Fruit fly (Drosophila melanogaster): ENCODE results near the gene CG43291.

DNA sequence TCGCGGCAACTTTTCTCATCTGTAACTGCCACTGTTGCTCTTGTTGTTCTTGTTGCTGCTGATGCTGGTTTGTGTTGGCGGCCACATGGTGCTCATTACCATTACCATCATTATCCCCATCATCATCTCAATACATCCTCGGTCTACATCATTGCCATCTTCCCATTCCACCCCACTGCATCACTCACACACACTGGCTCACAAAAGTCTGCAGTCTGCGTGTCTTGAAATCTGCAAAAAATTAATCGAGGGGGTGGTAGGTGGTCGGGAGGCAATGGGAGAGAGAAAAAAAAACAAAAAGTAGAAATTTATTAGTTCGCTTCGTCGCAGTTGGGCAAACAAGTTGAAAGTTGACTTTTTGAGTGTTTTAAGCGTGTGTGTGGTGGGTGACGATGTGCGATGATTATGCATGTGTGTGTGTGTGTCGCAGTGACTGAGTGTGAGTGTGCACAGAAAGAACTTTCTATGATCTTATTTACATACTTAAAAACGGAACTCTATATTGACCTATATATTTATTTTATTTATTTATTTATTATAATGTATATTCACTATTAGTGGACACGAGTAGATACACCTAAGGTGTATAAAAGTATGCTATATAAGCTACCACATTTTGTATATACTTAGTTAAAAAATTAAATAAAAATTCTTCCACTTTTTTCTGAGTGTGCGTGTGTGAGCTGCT, 35.0 kb upstream of the CG43291 start:
- peak; percentile 54 for TF ChIP-seq CG32121 (GFP tag; IDR thresholded peaks at IDR 0.05)
- TF ChIP-seq gl (tag; optimal IDR thresholded peaks at IDR 0.05), result no peak
- TF ChIP-seq rn (GFP tag; IDR thresholded peaks at IDR 0.05), result no peak
- TF ChIP-seq Ets98B (GFP tag; IDR thresholded peaks at IDR 0.05), result peak; percentile 47
- no peak for TF ChIP-seq EcR (GFP tag; optimal IDR thresholded peaks at IDR 0.05)
- no peak for TF ChIP-seq CG13204 (GFP tag; optimal IDR thresholded peaks at IDR 0.05)
- peak; percentile 46; the same call in 1 of the 3 replicates for TF ChIP-seq CG4496 (GFP tag; IDR thresholded peaks at IDR 0.05)
- no peak for TF ChIP-seq CG12605 (GFP tag; IDR thresholded peaks at IDR 0.05)
- peak; percentile 31 for TF ChIP-seq CG9948 (tag; optimal IDR thresholded peaks at IDR 0.05)
- TF ChIP-seq CG15710 (tag; optimal IDR thresholded peaks at IDR 0.05), result peak; percentile 12
- TF ChIP-seq Snoo (tag; optimal IDR thresholded peaks at IDR 0.05), result no peak
- no peak for TF ChIP-seq Pif1B (GFP tag; optimal IDR thresholded peaks at IDR 0.05)
- TF ChIP-seq CG34367 (tag; optimal IDR thresholded peaks at IDR 0.05), result peak; percentile 7
